Fruit fly (Drosophila melanogaster) Kc167 (cell line): ENCODE measurements around the gene CG42305.

ENCODE experiments used
- h ChIP-seq: fragments of >200 bp; optimal IDR thresholded peaks from 3 replicates; lab custom pipeline; 2018; ENCODE audit warnings: missing external identifiers
- psq ChIP-seq: fragments of >200 bp; optimal IDR thresholded peaks from 2 replicates; lab custom pipeline; 2017; ENCODE audit warnings: missing external identifiers
- ttk ChIP-seq: sonication (Bioruptor generic); optimal IDR thresholded peaks from 2 replicates; lab custom pipeline; 2017; ENCODE audit warnings: missing external identifiers

dm6 chr2L:18812348-18812747 lies at the start of gene CG42305, which contains the start of gene CG17325:
- TF ChIP-seq h (lab: Kevin White, UChicago) (no peak), psq (lab: Kevin White, UChicago) (no peak), ttk (no peak)
